Worm (Caenorhabditis elegans): ENCODE data around the gene C13G3.12.

Gene C13G3.12

ce11 chrV:11043767-11044166, 21.1 kb upstream of the C13G3.12 start, which contains the start of gene C45B11.6:
C45B11.6 (plus strand) TSS chrV:11044067.
- no peak for TF ChIP-seq hmg-11 (tag; optimal IDR thresholded peaks at IDR 0.05)
- peak; percentile 68 for TF ChIP-seq pha-4 (tag; optimal IDR thresholded peaks at IDR 0.05)
- no peak for TF ChIP-seq zag-1 (tag; optimal IDR thresholded peaks at IDR 0.05)
- no peak for TF ChIP-seq nhr-76 (tag; optimal IDR thresholded peaks at IDR 0.05)
- TF ChIP-seq unc-39 (tag; optimal IDR thresholded peaks at IDR 0.05): no peak
- no peak for TF ChIP-seq aly-2 (tag; optimal IDR thresholded peaks at IDR 0.05)

ce11 chrV:11042538-11042937, 19.8 kb upstream of the C13G3.12 start, which contains the start of gene C45B11.2:
C45B11.2 (plus strand) TSS chrV:11042710.
- no peak for TF ChIP-seq snpc-4 (tag; optimal IDR thresholded peaks at IDR 0.05)
- no peak for TF ChIP-seq nhr-76 (tag; optimal IDR thresholded peaks at IDR 0.05)
- TF ChIP-seq egl-5 (tag; optimal IDR thresholded peaks at IDR 0.05): no peak
- TF ChIP-seq ceh-28 (tag; optimal IDR thresholded peaks at IDR 0.05): no peak
- TF ChIP-seq elt-2 (tag; optimal IDR thresholded peaks at IDR 0.05): no peak

- TF ChIP-seq unc-39 (tag; optimal IDR thresholded peaks at IDR 0.05): no peak
- TF ChIP-seq lsy-12 (tag; optimal IDR thresholded peaks at IDR 0.05): no peak
- no peak for TF ChIP-seq fkh-10 (GFP tag; optimal IDR thresholded peaks at IDR 0.05)
- TF ChIP-seq ama-1 (optimal IDR thresholded peaks at IDR 0.05): no peak
- TF ChIP-seq unc-62 (GFP tag; optimal IDR thresholded peaks at IDR 0.05): no peak
- no peak for TF ChIP-seq daf-12 (tag; optimal IDR thresholded peaks at IDR 0.05)
- no peak for TF ChIP-seq aly-2 (tag; optimal IDR thresholded peaks at IDR 0.05)
- no peak for TF ChIP-seq sea-2 (GFP tag; optimal IDR thresholded peaks at IDR 0.05)
- no peak for TF ChIP-seq nhr-11 (tag; optimal IDR thresholded peaks at IDR 0.05)
- no peak for TF ChIP-seq nhr-23 (tag; optimal IDR thresholded peaks at IDR 0.05)
- no peak for TF ChIP-seq ztf-4 (tag; optimal IDR thresholded peaks at IDR 0.05)
- no peak for TF ChIP-seq hmg-11 (tag; optimal IDR thresholded peaks at IDR 0.05)
- TF ChIP-seq nhr-25 (tag; optimal IDR thresholded peaks at IDR 0.05): no peak
- TF ChIP-seq mml-1 (tag; optimal IDR thresholded peaks at IDR 0.05): no peak
These were observed 18.8 kb upstream of the C13G3.12 start, which contains the start of gene C45B11.5 for ce11 chrV:11041499-11041898. C45B11.5 (plus strand) TSS chrV:11041799.

- no peak for TF ChIP-seq ztf-4 (tag; optimal IDR thresholded peaks at IDR 0.05)
- TF ChIP-seq ceh-82 (tag; optimal IDR thresholded peaks at IDR 0.05): no peak
- no peak for TF ChIP-seq elt-3 (tag; optimal IDR thresholded peaks at IDR 0.05)
- no peak for TF ChIP-seq nhr-28 (tag; optimal IDR thresholded peaks at IDR 0.05)
- TF ChIP-seq lsy-12 (tag; optimal IDR thresholded peaks at IDR 0.05): no peak
- TF ChIP-seq snpc-4 (tag; optimal IDR thresholded peaks at IDR 0.05): no peak
- TF ChIP-seq ztf-11 (tag; optimal IDR thresholded peaks at IDR 0.05): no peak
- TF ChIP-seq egl-5 (tag; optimal IDR thresholded peaks at IDR 0.05): no peak
- no peak for TF ChIP-seq ceh-16 (tag; optimal IDR thresholded peaks at IDR 0.05)
- no peak for TF ChIP-seq aly-2 (tag; optimal IDR thresholded peaks at IDR 0.05)
- TF ChIP-seq fos-1 (tag; optimal IDR thresholded peaks at IDR 0.05): no peak
- no peak for TF ChIP-seq egl-27 (tag; optimal IDR thresholded peaks at IDR 0.05)
- TF ChIP-seq unc-39 (tag; optimal IDR thresholded peaks at IDR 0.05): no peak
- no peak for TF ChIP-seq nhr-11 (tag; optimal IDR thresholded peaks at IDR 0.05)
- TF ChIP-seq eor-1 (tag; optimal IDR thresholded peaks at IDR 0.05): no peak
- no peak for TF ChIP-seq ceh-28 (tag; optimal IDR thresholded peaks at IDR 0.05)
- TF ChIP-seq lin-15B (tag; optimal IDR thresholded peaks at IDR 0.05): no peak
- TF ChIP-seq nhr-77 (tag; optimal IDR thresholded peaks at IDR 0.05): no peak
- TF ChIP-seq hmg-11 (tag; optimal IDR thresholded peaks at IDR 0.05): no peak
- TF ChIP-seq skn-1 (tag; optimal IDR thresholded peaks at IDR 0.05): no peak
These were observed 17.8 kb upstream of the C13G3.12 start, which contains the start of gene C45B11.8 for ce11 chrV:11040473-11040872. C45B11.8 (plus strand) TSS chrV:11040773.

ce11 chrV:11040020-11040419, 17.3 kb upstream of the C13G3.12 start, which contains the start of gene C45B11.9:
C45B11.9 (plus strand) TSS chrV:11040320.
- TF ChIP-seq unc-62 (GFP tag; optimal IDR thresholded peaks at IDR 0.05): no peak
- no peak for TF ChIP-seq egl-27 (tag; optimal IDR thresholded peaks at IDR 0.05)
- no peak for TF ChIP-seq nhr-77 (tag; optimal IDR thresholded peaks at IDR 0.05)
- TF ChIP-seq nhr-23 (tag; optimal IDR thresholded peaks at IDR 0.05): no peak
- no peak for TF ChIP-seq nfya-1 (tag; optimal IDR thresholded peaks at IDR 0.05; ENCODE audit: insufficient read depth)
- no peak for TF ChIP-seq lin-39 (tag; optimal IDR thresholded peaks at IDR 0.05)
- no peak for TF ChIP-seq ZK546.5 (tag; optimal IDR thresholded peaks at IDR 0.05)
- TF ChIP-seq nhr-76 (tag; optimal IDR thresholded peaks at IDR 0.05): no peak
- no peak for TF ChIP-seq mml-1 (tag; optimal IDR thresholded peaks at IDR 0.05)
- TF ChIP-seq lsy-12 (tag; optimal IDR thresholded peaks at IDR 0.05): no peak
- TF ChIP-seq nhr-11 (tag; optimal IDR thresholded peaks at IDR 0.05): no peak
- no peak for TF ChIP-seq snpc-4 (tag; optimal IDR thresholded peaks at IDR 0.05)

All from whole organism, L3 larva.